Worm (Caenorhabditis elegans) whole organism, L3 larva: ENCODE results near the gene F35H10.5.

Source experiments
- daf-12 ChIP-seq: fragments of 150-350 bp; optimal IDR thresholded peaks from 2 replicates; lab custom pipeline; 2014; ENCODE audit warnings: missing biosample characterization, missing genetic modification reagents, missing genetic modification characterization
- lin-39 ChIP-seq: fragments of 150-350 bp; optimal IDR thresholded peaks from 2 replicates; lab custom pipeline; 2018; ENCODE audit warnings: missing biosample characterization, missing genetic modification reagents, missing genetic modification characterization
- mml-1 ChIP-seq: fragments of 150-350 bp; sonication (generic microtip); optimal IDR thresholded peaks from 3 replicates; lab custom pipeline; 2014; ENCODE audit warnings: missing biosample characterization, missing genetic modification characterization
- nhr-237 ChIP-seq: fragments of 150-350 bp; optimal IDR thresholded peaks from 2 replicates; lab custom pipeline; 2014; ENCODE audit warnings: missing biosample characterization, missing genetic modification characterization
- nhr-77 ChIP-seq: fragments of 150-350 bp; optimal IDR thresholded peaks from 2 replicates; lab custom pipeline; 2014; ENCODE audit warnings: missing biosample characterization, missing genetic modification characterization
- pqm-1 ChIP-seq: fragments of 150-350 bp; optimal IDR thresholded peaks from 2 replicates; lab custom pipeline; 2017; ENCODE audit warnings: missing biosample characterization, missing genetic modification characterization, inconsistent platforms
- skn-1 ChIP-seq: fragments of 150-350 bp; optimal IDR thresholded peaks from 2 replicates; lab custom pipeline; 2014; ENCODE audit warnings: missing biosample characterization, missing genetic modification characterization
- unc-39 ChIP-seq: sonication (generic microtip); optimal IDR thresholded peaks from 4 replicates; lab custom pipeline; 2017; ENCODE audit warnings: missing biosample characterization, missing genetic modification characterization
- ztf-11 ChIP-seq: fragments of 150-350 bp; optimal IDR thresholded peaks from 2 replicates; lab custom pipeline; 2014; ENCODE audit warnings: missing biosample characterization, missing genetic modification characterization

DNA sequence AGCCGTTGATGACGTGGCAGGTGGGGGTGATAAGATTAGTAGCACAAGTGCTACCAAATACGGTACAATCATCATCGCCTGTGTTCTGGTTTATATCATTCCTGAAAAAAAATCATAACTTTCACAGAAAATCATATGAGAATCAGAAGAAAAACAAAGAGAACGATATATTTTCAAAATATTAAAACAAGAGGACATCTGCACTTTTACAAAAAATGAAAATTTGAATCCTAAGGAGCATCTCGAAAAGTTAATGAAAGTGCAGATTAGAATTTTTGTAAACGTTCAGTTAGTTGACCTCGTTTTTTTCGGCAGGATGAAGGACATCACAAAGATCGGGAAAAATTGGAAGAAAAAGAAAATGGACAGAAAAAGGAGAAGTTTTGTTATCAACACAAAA is 12.3 kb downstream of the F35H10.5 start, which contains the start of gene F35H10.10:
- no peak for TF ChIP-seq nhr-77 (tag; lab: Kevin White, UChicago)
- TF ChIP-seq skn-1 (tag; lab: Kevin White, UChicago): no peak
- TF ChIP-seq nhr-237 (tag; lab: Kevin White, UChicago): no peak
- no peak for TF ChIP-seq ztf-11 (tag; lab: Kevin White, UChicago)
- no peak for TF ChIP-seq unc-39 (tag; lab: Kevin White, UChicago)
- no peak for TF ChIP-seq daf-12
- TF ChIP-seq pqm-1 (tag; lab: Kevin White, UChicago): no peak
- no peak for TF ChIP-seq lin-39 (tag; lab: Kevin White, UChicago)
- no peak for TF ChIP-seq mml-1 (tag; lab: Kevin White, UChicago)
